Worm (Caenorhabditis elegans) whole organism, L3 larva: ENCODE measurements around the gene tsfm-1.

ENCODE experiments used
- R02D3.7 ChIP-seq: fragments of 150-350 bp; optimal IDR thresholded peaks from 2 replicates; lab custom pipeline; 2014; ENCODE audit warnings: missing biosample characterization, missing genetic modification characterization
- ZK546.5 ChIP-seq: sonication (generic microtip); optimal IDR thresholded peaks from 2 replicates; lab custom pipeline; 2017; ENCODE audit warnings: missing biosample characterization, missing genetic modification characterization
- aly-2 ChIP-seq: fragments of 150-350 bp; optimal IDR thresholded peaks from 2 replicates; lab custom pipeline; 2014; ENCODE audit warnings: missing biosample characterization, missing genetic modification characterization
- ama-1 ChIP-seq: fragments of 150-350 bp; optimal IDR thresholded peaks from 2 replicates; lab custom pipeline; 2018
- ceh-16 ChIP-seq: sonication (generic microtip); optimal IDR thresholded peaks from 2 replicates; lab custom pipeline; 2017; ENCODE audit warnings: missing biosample characterization, missing genetic modification characterization
- ceh-28 ChIP-seq: fragments of 150-350 bp; optimal IDR thresholded peaks from 2 replicates; lab custom pipeline; 2014; ENCODE audit warnings: missing biosample characterization, missing genetic modification reagents, missing genetic modification characterization
- ceh-82 ChIP-seq: fragments of 150-350 bp; optimal IDR thresholded peaks from 2 replicates; lab custom pipeline; 2014; ENCODE audit warnings: missing biosample characterization, missing genetic modification characterization
- ceh-9 ChIP-seq: sonication (generic microtip); optimal IDR thresholded peaks from 2 replicates; lab custom pipeline; 2018; ENCODE audit warnings: missing biosample characterization, missing genetic modification characterization
- daf-12 ChIP-seq: fragments of 150-350 bp; optimal IDR thresholded peaks from 2 replicates; lab custom pipeline; 2014; ENCODE audit warnings: missing biosample characterization, missing genetic modification reagents, missing genetic modification characterization
- egl-27 ChIP-seq: sonication (generic microtip); optimal IDR thresholded peaks from 4 replicates; lab custom pipeline; 2017; ENCODE audit warnings: missing biosample characterization, missing genetic modification reagents, missing genetic modification characterization
- egl-5 ChIP-seq: fragments of 150-350 bp; optimal IDR thresholded peaks from 2 replicates; lab custom pipeline; 2017; ENCODE audit warnings: missing biosample characterization, missing genetic modification reagents, missing genetic modification characterization, inconsistent platforms
- elt-1 ChIP-seq: fragments of 150-350 bp; optimal IDR thresholded peaks from 2 replicates; lab custom pipeline; 2014; ENCODE audit warnings: missing biosample characterization, missing genetic modification characterization
- elt-2 ChIP-seq: sonication (generic microtip); optimal IDR thresholded peaks from 2 replicates; lab custom pipeline; 2016; ENCODE audit warnings: missing genetic modification reagents, mild to moderate bottlenecking, missing genetic modification characterization, missing compliant biosample characterization
- elt-3 ChIP-seq, 3 experiments: fragments of 150-350 bp in 1 of 3; sonication (generic microtip) in 2 of 3; optimal IDR thresholded peaks; 2 replicates in 2 of 3; 4 replicates in 1 of 3; lab custom pipeline; 2014 to 2017; ENCODE audit warnings: missing biosample characterization in 3 of 3, missing genetic modification characterization in 3 of 3
- eor-1 ChIP-seq, 2 experiments: fragments of 150-350 bp; optimal IDR thresholded peaks; 2 replicates each; lab custom pipeline; 2014 to 2018; ENCODE audit warnings: missing biosample characterization in 2 of 2, missing genetic modification characterization in 2 of 2
- fkh-10 ChIP-seq: sonication (generic microtip); optimal IDR thresholded peaks from 2 replicates; lab custom pipeline; 2017; ENCODE audit warnings: missing biosample characterization, missing genetic modification reagents, missing genetic modification characterization
- fkh-2 ChIP-seq: fragments of 150-350 bp; optimal IDR thresholded peaks from 2 replicates; lab custom pipeline; 2014; ENCODE audit warnings: missing biosample characterization, missing genetic modification reagents, missing genetic modification characterization
- fos-1 ChIP-seq: fragments of 150-350 bp; optimal IDR thresholded peaks from 2 replicates; lab custom pipeline; 2014; ENCODE audit warnings: missing biosample characterization, missing genetic modification characterization
- hmg-11 ChIP-seq: sonication (generic microtip); optimal IDR thresholded peaks from 2 replicates; lab custom pipeline; 2016; ENCODE audit warnings: missing genetic modification characterization, missing compliant biosample characterization
- jun-1 ChIP-seq: fragments of 150-350 bp; optimal IDR thresholded peaks from 2 replicates; lab custom pipeline; 2014; ENCODE audit warnings: missing biosample characterization, missing genetic modification reagents, missing genetic modification characterization
- lin-15B ChIP-seq: fragments of 150-350 bp; optimal IDR thresholded peaks from 2 replicates; lab custom pipeline; 2014; ENCODE audit warnings: missing biosample characterization, missing genetic modification characterization
- lin-39 ChIP-seq: fragments of 150-350 bp; optimal IDR thresholded peaks from 2 replicates; lab custom pipeline; 2018; ENCODE audit warnings: missing biosample characterization, missing genetic modification reagents, missing genetic modification characterization
- lsy-12 ChIP-seq: sonication (generic microtip); optimal IDR thresholded peaks from 2 replicates; lab custom pipeline; 2016; ENCODE audit warnings: mild to moderate bottlenecking, missing genetic modification characterization, missing compliant biosample characterization
- mdl-1 ChIP-seq: fragments of 150-350 bp; optimal IDR thresholded peaks from 2 replicates; lab custom pipeline; 2014; ENCODE audit warnings: missing biosample characterization, missing genetic modification characterization
- mml-1 ChIP-seq: fragments of 150-350 bp; sonication (generic microtip); optimal IDR thresholded peaks from 3 replicates; lab custom pipeline; 2014; ENCODE audit warnings: missing biosample characterization, missing genetic modification characterization
- nfya-1 ChIP-seq: sonication (generic microtip); optimal IDR thresholded peaks from 2 replicates; lab custom pipeline; 2017; ENCODE audit warnings: missing genetic modification characterization, mild to moderate bottlenecking, missing compliant biosample characterization, antibody characterized with exemption, moderate library complexity; ENCODE audit not compliant: insufficient read depth
- nhr-11 ChIP-seq: fragments of 150-350 bp; optimal IDR thresholded peaks from 2 replicates; lab custom pipeline; 2014; ENCODE audit warnings: missing biosample characterization, missing genetic modification characterization
- nhr-12 ChIP-seq: fragments of 150-350 bp; optimal IDR thresholded peaks from 2 replicates; lab custom pipeline; 2014; ENCODE audit warnings: missing biosample characterization, missing genetic modification characterization
- nhr-23 ChIP-seq: fragments of 150-350 bp; optimal IDR thresholded peaks from 2 replicates; lab custom pipeline; 2014; ENCODE audit warnings: missing biosample characterization, missing genetic modification reagents, missing genetic modification characterization
- nhr-237 ChIP-seq: fragments of 150-350 bp; optimal IDR thresholded peaks from 2 replicates; lab custom pipeline; 2014; ENCODE audit warnings: missing biosample characterization, missing genetic modification characterization
- nhr-25 ChIP-seq: sonication (generic microtip); optimal IDR thresholded peaks from 2 replicates; lab custom pipeline; 2017; ENCODE audit warnings: missing biosample characterization, missing genetic modification characterization
- nhr-28 ChIP-seq: fragments of 150-350 bp; optimal IDR thresholded peaks from 2 replicates; lab custom pipeline; 2014; ENCODE audit warnings: missing biosample characterization, missing genetic modification characterization
- nhr-43 ChIP-seq: sonication (generic microtip); optimal IDR thresholded peaks from 2 replicates; lab custom pipeline; 2016; ENCODE audit warnings: mild to moderate bottlenecking, missing genetic modification characterization, missing compliant biosample characterization; ENCODE audit not compliant: poor library complexity, severe bottlenecking
- nhr-67 ChIP-seq: fragments of 150-350 bp; optimal IDR thresholded peaks from 2 replicates; lab custom pipeline; 2014; ENCODE audit warnings: missing biosample characterization, missing genetic modification characterization
- nhr-76 ChIP-seq: fragments of 150-350 bp; sonication (generic microtip); optimal IDR thresholded peaks from 5 replicates; lab custom pipeline; 2014; ENCODE audit warnings: missing biosample characterization, missing genetic modification characterization
- nhr-77 ChIP-seq: fragments of 150-350 bp; optimal IDR thresholded peaks from 2 replicates; lab custom pipeline; 2014; ENCODE audit warnings: missing biosample characterization, missing genetic modification characterization
- pha-4 ChIP-seq: fragments of 150-350 bp; optimal IDR thresholded peaks from 2 replicates; lab custom pipeline; 2014; ENCODE audit warnings: missing biosample characterization, missing genetic modification reagents, missing genetic modification characterization
- pqm-1 ChIP-seq: fragments of 150-350 bp; optimal IDR thresholded peaks from 2 replicates; lab custom pipeline; 2017; ENCODE audit warnings: missing biosample characterization, missing genetic modification characterization, inconsistent platforms
- sea-2 ChIP-seq: fragments of 150-350 bp; sonication (generic microtip); optimal IDR thresholded peaks from 4 replicates; lab custom pipeline; 2014; ENCODE audit warnings: missing biosample characterization, missing genetic modification reagents, missing genetic modification characterization
- skn-1 ChIP-seq: fragments of 150-350 bp; optimal IDR thresholded peaks from 2 replicates; lab custom pipeline; 2014; ENCODE audit warnings: missing biosample characterization, missing genetic modification characterization
- snpc-4 ChIP-seq: fragments of 150-350 bp; optimal IDR thresholded peaks from 2 replicates; lab custom pipeline; 2014; ENCODE audit warnings: missing biosample characterization, missing genetic modification characterization
- tbx-2 ChIP-seq: sonication (generic microtip); optimal IDR thresholded peaks from 2 replicates; lab custom pipeline; 2016; ENCODE audit warnings: mild to moderate bottlenecking, missing genetic modification characterization, missing compliant biosample characterization
- unc-39 ChIP-seq: sonication (generic microtip); optimal IDR thresholded peaks from 4 replicates; lab custom pipeline; 2017; ENCODE audit warnings: missing biosample characterization, missing genetic modification characterization
- unc-62 ChIP-seq: fragments of 150-350 bp; sonication (generic microtip); optimal IDR thresholded peaks from 4 replicates; lab custom pipeline; 2014; ENCODE audit warnings: missing biosample characterization, missing genetic modification reagents, missing genetic modification characterization
- zag-1 ChIP-seq: fragments of 150-350 bp; optimal IDR thresholded peaks from 2 replicates; lab custom pipeline; 2014; ENCODE audit warnings: missing biosample characterization, missing genetic modification characterization
- ztf-11 ChIP-seq: fragments of 150-350 bp; optimal IDR thresholded peaks from 2 replicates; lab custom pipeline; 2014; ENCODE audit warnings: missing biosample characterization, missing genetic modification characterization
- ztf-4 ChIP-seq: fragments of 150-350 bp; optimal IDR thresholded peaks from 2 replicates; lab custom pipeline; 2014; ENCODE audit warnings: missing biosample characterization, missing genetic modification characterization

The tsfm-1 gene

DNA sequence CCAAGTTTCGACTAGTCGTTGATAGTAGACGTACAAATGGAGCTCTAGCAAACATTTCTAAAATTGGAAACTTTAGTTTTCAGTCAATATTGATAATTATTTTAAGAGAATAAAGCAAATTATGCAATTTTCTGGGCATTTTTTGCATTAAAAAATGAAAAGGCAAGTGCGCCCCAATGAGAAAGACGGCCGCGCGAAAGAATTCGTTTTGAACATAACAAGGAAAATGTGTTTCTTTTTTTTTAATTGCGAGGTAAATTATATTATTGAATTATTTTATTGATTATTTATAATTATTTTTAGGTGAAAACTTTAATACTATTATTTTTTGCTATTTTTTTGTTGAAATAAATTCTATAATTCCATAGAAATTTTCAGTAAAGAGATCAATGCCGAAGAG, at the start of gene tsfm-1, which contains the start of gene capg-2:
Gene tsfm-1 (minus strand): TSS at position 57 of the 400 bp plus-strand sequence.
Gene capg-2 (plus strand): TSS at position 379 of the 400 bp plus-strand sequence.
- no peak for TF ChIP-seq pqm-1 (tag; lab: Kevin White, UChicago)
- peak; percentile 19 for TF ChIP-seq lin-15B

ce11 chrV:12320274-12320839, 49.0 kb upstream of the tsfm-1 start:
- peak; percentile 29 for TF ChIP-seq lsy-12 (tag; lab: Kevin White, UChicago)
- TF ChIP-seq elt-3 (tag; optimal IDR thresholded peaks at IDR 0.05; lab: Kevin White, UChicago) = no peak
- peak; percentile 59 for TF ChIP-seq nhr-43 (tag; lab: Kevin White, UChicago)

DNA sequence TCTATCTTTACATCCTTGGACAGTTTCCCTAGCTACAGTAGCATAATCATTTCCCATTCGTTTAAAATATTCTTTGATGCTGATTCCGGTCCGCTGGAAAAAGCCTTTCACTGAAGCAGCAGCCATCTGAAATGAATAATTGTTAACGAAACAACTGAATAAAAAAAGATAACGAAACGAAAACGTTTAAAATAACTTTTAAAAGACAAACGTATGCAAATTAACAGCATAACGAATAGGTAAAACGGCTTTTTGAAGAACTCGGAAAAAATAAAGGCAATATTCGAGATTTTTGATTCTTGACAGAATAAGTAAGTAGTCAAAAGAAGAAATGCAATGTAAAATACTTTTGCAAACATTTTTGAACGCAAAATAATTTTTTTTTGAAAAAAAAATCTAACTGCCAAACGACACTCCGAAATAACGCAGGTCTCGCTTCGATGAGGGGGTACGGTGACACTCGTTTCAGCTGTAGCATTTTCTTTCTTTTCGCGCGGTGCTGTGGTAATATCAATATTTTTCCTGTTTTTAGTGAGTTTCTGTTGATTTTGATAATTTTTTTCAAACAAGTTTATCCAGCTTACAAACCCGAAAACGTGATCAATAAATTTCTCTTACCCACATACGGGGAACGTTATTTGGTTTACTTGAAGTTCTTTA, 46.7 kb upstream of the tsfm-1 start, which contains the start of the genes R04F11.5 and R04F11.2:
Gene R04F11.5 (minus strand): TSS at position 126 of the 660 bp plus-strand sequence.
Gene R04F11.2 (plus strand): TSS at position 488 of the 660 bp plus-strand sequence.
- TF ChIP-seq egl-5 (tag; lab: Kevin White, UChicago) (peak; percentile 90), nhr-23 (no peak), nfya-1 (tag; lab: Kevin White, UChicago) (peak; percentile 94), nhr-25 (tag; lab: Kevin White, UChicago) (peak; percentile 80), tbx-2 (tag; lab: Kevin White, UChicago) (no peak), lin-39 (tag; lab: Kevin White, UChicago) (peak; percentile 79), R02D3.7 (tag; lab: Kevin White, UChicago) (peak; percentile 41), nhr-76 (tag; lab: Kevin White, UChicago) (no peak), nhr-28 (tag; lab: Kevin White, UChicago) (no peak), jun-1 (no peak), ceh-16 (tag; lab: Kevin White, UChicago) (no peak), ceh-82 (tag; lab: Kevin White, UChicago) (no peak), fos-1 (tag; lab: Kevin White, UChicago) (no peak), mml-1 (no peak), lsy-12 (tag; lab: Kevin White, UChicago) (no peak), daf-12 (no peak), pqm-1 (tag; lab: Kevin White, UChicago) (no peak), fkh-10 (GFP tag; lab: Kevin White, UChicago) (no peak), nhr-237 (tag; lab: Kevin White, UChicago) (no peak), ZK546.5 (tag; lab: Kevin White, UChicago) (no peak), ceh-9 (tag; lab: Kevin White, UChicago) (no peak), egl-27 (tag; lab: Kevin White, UChicago) (no peak), ztf-4 (tag; lab: Kevin White, UChicago) (no peak), nhr-43 (tag; lab: Kevin White, UChicago) (peak; percentile 14), zag-1 (tag; lab: Kevin White, UChicago) (no peak), skn-1 (tag; lab: Kevin White, UChicago) (no peak), nhr-67 (tag; lab: Kevin White, UChicago) (no peak), hmg-11 (tag; lab: Kevin White, UChicago) (peak; percentile 85), snpc-4 (peak; percentile 81), nhr-11 (tag; lab: Kevin White, UChicago) (no peak), elt-3 (tag; optimal IDR thresholded peaks at IDR 0.05; lab: Kevin White, UChicago) (no peak), ztf-11 (tag; lab: Kevin White, UChicago) (no peak), elt-2 (tag; lab: Kevin White, UChicago) (peak; percentile 50), unc-39 (tag; lab: Kevin White, UChicago) (no peak), fkh-2 (tag; lab: Kevin White, UChicago) (no peak), eor-1 (tag; optimal IDR thresholded peaks at IDR 0.05; lab: Kevin White, UChicago) (peak in 1 of 2 experiments; percentile 4), nhr-12 (no peak), ama-1 (lab: Kevin White, UChicago) (peak; percentile 51), sea-2 (GFP tag; lab: Kevin White, UChicago) (no peak), aly-2 (no peak), nhr-77 (tag; lab: Kevin White, UChicago) (no peak), elt-1 (peak; percentile 45), mdl-1 (tag; lab: Kevin White, UChicago) (no peak), lin-15B (peak; percentile 86), ceh-28 (tag; lab: Kevin White, UChicago) (peak; percentile 41), pha-4 (tag; lab: Kevin White, UChicago) (peak; percentile 93), unc-62 (GFP tag; lab: Kevin White, UChicago) (no peak)
